Worm (Caenorhabditis elegans): ENCODE results near the gene ZK792.4.

Gene ZK792.4

DNA sequence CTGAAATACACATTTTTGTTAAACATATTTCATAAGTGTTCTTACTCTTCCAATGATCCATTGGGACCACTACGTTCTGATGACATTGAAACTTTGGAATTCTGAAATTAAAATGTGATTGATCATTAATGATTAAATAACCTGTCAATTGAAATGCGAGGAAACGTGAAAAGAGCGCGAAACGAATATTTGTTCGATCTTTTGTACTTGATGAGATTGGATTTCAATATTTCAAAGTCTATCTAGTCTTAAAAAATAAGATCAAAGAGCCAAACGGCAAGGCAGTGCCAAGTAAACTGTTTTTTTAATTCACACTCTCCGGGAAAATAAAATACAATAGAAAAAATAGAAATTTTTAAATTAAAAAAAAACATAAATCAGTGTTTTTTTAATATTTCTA is at the start of gene ZK792.4:
Gene ZK792.4 (minus strand): TSS at position 101 of the 400 bp plus-strand sequence.
- TF ChIP-seq nhr-11 (tag; optimal IDR thresholded peaks at IDR 0.05) (no peak), zag-1 (tag; optimal IDR thresholded peaks at IDR 0.05) (no peak), lin-11 (tag; optimal IDR thresholded peaks at IDR 0.05) (no peak), egl-27 (tag; optimal IDR thresholded peaks at IDR 0.05) (no peak), ama-1 (optimal IDR thresholded peaks at IDR 0.05) (no peak), sma-9 (GFP tag; optimal IDR thresholded peaks at IDR 0.05) (no peak), sma-9 (tag; optimal IDR thresholded peaks at IDR 0.05) (no peak), R02D3.7 (tag; optimal IDR thresholded peaks at IDR 0.05) (no peak), unc-62 (GFP tag; optimal IDR thresholded peaks at IDR 0.05) (no peak)

DNA sequence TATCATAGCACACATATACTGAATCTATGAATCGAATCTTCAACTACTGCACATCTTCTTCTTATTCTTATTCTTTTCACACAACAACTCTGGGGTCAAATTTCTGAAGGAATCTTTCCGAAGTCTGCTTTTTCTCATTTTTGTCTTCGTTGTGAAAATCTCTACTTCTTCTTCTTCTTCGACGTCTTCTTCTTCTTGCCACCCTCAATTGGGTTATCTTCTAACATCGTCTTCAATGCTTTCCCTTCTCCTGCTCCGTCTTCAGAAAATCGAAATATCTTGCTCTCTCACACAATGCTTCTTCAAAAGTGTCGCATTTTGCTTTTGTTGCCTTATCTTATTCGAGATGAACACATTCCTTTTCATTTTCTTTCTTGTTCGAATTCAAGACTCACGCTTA is 41.5 kb upstream of the ZK792.4 start:
- TF ChIP-seq unc-39 (tag; optimal IDR thresholded peaks at IDR 0.05) = no peak
- no peak for TF ChIP-seq ztf-4 (tag; optimal IDR thresholded peaks at IDR 0.05)
- no peak for TF ChIP-seq ceh-82 (tag; optimal IDR thresholded peaks at IDR 0.05)
- TF ChIP-seq nhr-6 (tag; optimal IDR thresholded peaks at IDR 0.05) = no peak
- no peak for TF ChIP-seq lin-13 (GFP tag; optimal IDR thresholded peaks at IDR 0.05)
- TF ChIP-seq C34F6.9 (tag; optimal IDR thresholded peaks at IDR 0.05) = no peak
- no peak for TF ChIP-seq sma-9 (GFP tag; optimal IDR thresholded peaks at IDR 0.05)
- no peak for TF ChIP-seq sma-9 (tag; optimal IDR thresholded peaks at IDR 0.05)

DNA sequence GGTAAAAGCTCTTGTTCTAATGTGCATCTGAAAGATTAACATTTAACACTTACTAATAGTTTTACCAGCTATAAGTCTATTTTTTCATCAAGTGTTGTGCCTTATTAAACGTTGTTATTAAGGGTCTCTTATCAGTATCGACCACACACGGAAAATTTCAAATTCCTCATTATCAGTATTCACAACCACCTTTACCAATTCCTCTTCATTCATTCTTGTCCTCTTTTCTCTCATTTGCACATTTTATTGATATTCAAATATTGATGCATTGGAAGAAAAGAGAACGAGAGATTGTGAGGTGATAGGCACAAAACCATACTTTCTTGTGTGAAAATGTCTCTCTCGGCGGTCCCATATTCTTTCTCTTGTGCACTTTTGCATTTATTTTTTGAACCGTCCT is 40.1 kb upstream of the ZK792.4 start:
- TF ChIP-seq skn-1 (tag; optimal IDR thresholded peaks at IDR 0.05) = no peak
- peak; percentile 2 for TF ChIP-seq crh-2 (tag; optimal IDR thresholded peaks at IDR 0.05)
- TF ChIP-seq mab-5 (tag; optimal IDR thresholded peaks at IDR 0.05) = no peak
- TF ChIP-seq unc-62 (GFP tag; optimal IDR thresholded peaks at IDR 0.05) = no peak
- no peak for TF ChIP-seq F13H6.1 (tag; optimal IDR thresholded peaks at IDR 0.05)
- TF ChIP-seq nhr-25 (tag; optimal IDR thresholded peaks at IDR 0.05) = no peak
- peak; percentile 75 for TF ChIP-seq fos-1 (tag; optimal IDR thresholded peaks at IDR 0.05)
- TF ChIP-seq Y55F3AM.14 (GFP tag; optimal IDR thresholded peaks at IDR 0.05) = no peak
- no peak for TF ChIP-seq mdl-1 (tag; optimal IDR thresholded peaks at IDR 0.05)

DNA sequence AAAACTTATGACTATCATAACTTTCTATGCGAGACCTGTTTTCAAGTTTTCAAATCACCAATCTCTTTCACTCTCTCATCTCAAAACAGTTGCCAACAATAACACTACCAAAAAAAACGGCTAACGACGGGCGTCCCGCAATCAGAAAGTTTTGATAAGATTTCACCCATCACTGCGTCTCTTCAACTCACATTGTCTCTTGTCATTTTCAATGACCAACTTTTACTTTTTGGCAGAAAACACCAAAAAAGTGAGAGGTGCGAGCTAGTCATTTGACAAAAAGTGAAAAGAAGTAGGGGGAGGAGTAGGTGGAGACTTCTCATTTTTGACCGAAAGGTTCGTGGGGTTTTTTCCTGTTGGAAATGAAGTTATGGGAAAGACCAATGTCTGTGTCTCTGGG is 36.8 kb upstream of the ZK792.4 start:
- TF ChIP-seq lin-13 (GFP tag; optimal IDR thresholded peaks at IDR 0.05) = no peak
- TF ChIP-seq blmp-1 (tag; optimal IDR thresholded peaks at IDR 0.05; ENCODE audit: insufficient read depth) = peak; percentile 97
- TF ChIP-seq peb-1 (tag; optimal IDR thresholded peaks at IDR 0.05) = no peak
- TF ChIP-seq ZK546.5 (tag; optimal IDR thresholded peaks at IDR 0.05) = no peak

DNA sequence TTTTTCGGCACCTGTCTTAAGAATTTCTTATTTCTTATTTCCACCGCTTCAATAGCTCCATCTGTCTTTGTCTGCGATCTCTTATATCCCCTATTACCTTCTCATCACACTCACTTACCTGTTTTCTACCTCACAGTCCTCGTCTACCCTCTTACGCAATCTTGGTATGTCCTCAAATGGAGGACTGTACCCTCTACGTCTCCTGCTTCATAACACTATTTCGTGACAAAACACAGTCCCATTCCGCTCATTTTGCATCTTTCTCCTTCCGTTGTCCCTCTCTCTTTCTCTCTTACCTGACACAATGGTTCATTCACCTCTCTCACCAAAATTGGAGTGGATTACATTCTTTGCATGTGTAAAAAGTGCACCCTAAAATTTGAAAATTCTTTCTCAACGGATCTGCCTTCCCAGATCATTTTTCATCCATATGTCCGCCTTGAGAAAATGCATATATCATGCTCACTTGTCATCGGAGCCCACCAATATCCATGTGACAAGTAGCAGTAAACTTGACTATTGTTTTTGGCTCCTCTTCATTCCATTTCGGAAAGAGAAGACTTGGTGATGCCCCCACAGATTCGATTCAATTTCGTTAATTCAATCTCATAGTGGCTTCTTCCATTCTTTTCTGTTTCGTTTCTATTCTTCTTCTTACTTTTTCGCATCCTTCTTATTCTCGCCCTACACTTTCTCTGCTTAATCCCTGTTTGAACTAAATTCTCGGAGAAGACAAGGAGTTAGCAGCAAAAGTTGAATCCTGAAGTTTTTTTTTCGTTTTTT is 35.5 kb upstream of the ZK792.4 start:
- TF ChIP-seq zag-1 (tag; optimal IDR thresholded peaks at IDR 0.05) (peak; percentile 18), unc-55 (GFP tag; optimal IDR thresholded peaks at IDR 0.05) (peak; percentile 33), nhr-129 (tag; optimal IDR thresholded peaks at IDR 0.05) (peak; percentile 24), elt-3 (tag; optimal IDR thresholded peaks at IDR 0.05) (no peak)

DNA sequence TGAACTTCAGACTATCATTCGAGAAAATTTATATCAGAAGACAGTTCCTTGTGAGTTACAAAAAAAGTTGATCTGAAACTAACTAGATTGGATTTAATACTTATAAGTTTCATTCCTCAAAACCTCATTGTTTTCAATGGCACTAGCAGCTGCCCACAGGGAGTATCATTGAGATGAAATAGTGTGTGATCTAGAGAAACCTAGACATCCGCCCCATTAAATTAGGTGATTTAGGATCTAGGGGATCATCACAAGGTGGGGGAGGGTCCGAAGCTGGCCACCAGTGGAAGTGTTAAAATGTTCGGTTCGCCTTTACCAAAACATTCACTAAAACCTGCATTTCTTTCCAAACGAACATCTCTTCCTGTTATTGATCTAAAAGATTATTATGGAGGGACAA is 34.6 kb upstream of the ZK792.4 start:
- TF ChIP-seq ZK546.5 (tag; optimal IDR thresholded peaks at IDR 0.05) (no peak), ztf-4 (tag; optimal IDR thresholded peaks at IDR 0.05) (no peak)

DNA sequence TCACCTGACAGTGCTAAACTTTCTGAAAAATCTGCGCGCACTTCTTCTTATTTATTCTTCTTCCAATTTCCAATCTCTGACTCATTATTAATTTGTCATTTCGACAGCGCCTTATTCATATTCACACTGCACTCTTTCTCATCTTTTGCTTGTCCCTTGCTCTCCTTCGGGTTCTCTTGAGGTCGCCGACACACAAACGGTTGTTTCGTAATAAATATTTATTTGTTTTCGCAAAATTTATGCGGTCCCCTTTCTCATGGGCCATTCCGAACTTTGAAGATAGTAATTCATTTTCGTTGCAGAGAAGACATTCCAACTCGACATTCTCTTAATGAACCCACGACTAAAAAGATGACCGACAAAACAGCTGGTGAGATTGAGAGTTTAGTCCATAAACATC is 32.9 kb upstream of the ZK792.4 start, which contains the start of gene magi-1:
Gene magi-1 (plus strand): TSS at position 301 of the 400 bp plus-strand sequence.
- TF ChIP-seq sma-9 (GFP tag; optimal IDR thresholded peaks at IDR 0.05) (no peak), sma-9 (tag; optimal IDR thresholded peaks at IDR 0.05) (no peak), unc-55 (GFP tag; optimal IDR thresholded peaks at IDR 0.05) (no peak), skn-1 (tag; optimal IDR thresholded peaks at IDR 0.05) (no peak), ceh-82 (tag; optimal IDR thresholded peaks at IDR 0.05) (no peak), lin-13 (GFP tag; optimal IDR thresholded peaks at IDR 0.05) (no peak), nhr-77 (tag; optimal IDR thresholded peaks at IDR 0.05) (no peak), unc-62 (GFP tag; optimal IDR thresholded peaks at IDR 0.05) (no peak), nhr-6 (tag; optimal IDR thresholded peaks at IDR 0.05) (no peak), nhr-237 (tag; optimal IDR thresholded peaks at IDR 0.05) (no peak)
